Fruit fly (Drosophila melanogaster) whole organism: ENCODE results near the gene CG15337.

Experiments used
- CG8478 ChIP-seq: fragments of >200 bp; optimal IDR thresholded peaks from 2 replicates; lab custom pipeline; 2018; ENCODE audit warnings: inconsistent platforms
- Dll ChIP-seq: fragments of >200 bp; optimal IDR thresholded peaks from 2 replicates; lab custom pipeline; 2017
- EcR ChIP-seq, 2 experiments: fragments of >200 bp; optimal IDR thresholded peaks; 2 replicates each; lab custom pipeline; 2017; ENCODE audit warnings: missing biosample characterization in 2 of 2, missing genetic modification characterization in 2 of 2, missing genetic modification reagents in 2 of 2
- pan ChIP-seq: fragments of >200 bp; optimal IDR thresholded peaks from 2 replicates; lab custom pipeline; 2017
- psq ChIP-seq: fragments of >200 bp; optimal IDR thresholded peaks from 2 replicates; lab custom pipeline; 2017
- usp ChIP-seq: fragments of >200 bp; optimal IDR thresholded peaks from 2 replicates; lab custom pipeline; 2017; ENCODE audit warnings: missing biosample characterization, missing genetic modification characterization, mixed read lengths

Gene CG15337

dm6 chrX:8177030-8177349, 17.1 kb downstream of the CG15337 start, which contains the start of gene slpr:
Gene slpr, minus strand, starts transcription at chrX:8177185.
- TF ChIP-seq usp (no peak), EcR (GFP tag; optimal IDR thresholded peaks at IDR 0.05; lab: Kevin White, UChicago) (no peak), CG8478 (lab: Kevin White, UChicago) (no peak), Dll (no peak), pan (lab: Kevin White, UChicago) (no peak), psq (lab: Kevin White, UChicago) (no peak)

DNA sequence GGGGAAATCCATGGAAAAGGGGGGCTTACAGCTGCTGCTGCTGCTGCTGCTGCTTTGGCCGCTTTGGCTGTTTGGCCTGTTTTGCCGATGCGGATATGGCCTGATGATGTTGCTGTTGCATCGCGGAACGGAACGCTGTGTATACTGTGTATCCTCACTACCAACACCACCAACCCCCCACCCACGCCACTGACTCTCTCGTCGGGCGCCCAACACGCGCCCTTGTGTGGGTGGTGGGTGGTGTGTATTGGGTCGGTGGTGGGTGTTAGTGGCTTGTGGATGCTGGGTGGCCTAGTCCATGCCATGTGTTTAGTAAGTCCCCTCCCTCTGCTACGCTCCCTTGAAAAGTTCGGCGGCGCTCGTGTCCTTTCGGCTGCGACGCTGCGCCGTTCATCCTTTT, 17.9 kb downstream of the CG15337 start:
- no peak for TF ChIP-seq usp
- no peak for TF ChIP-seq Dll
- no peak for TF ChIP-seq pan (lab: Kevin White, UChicago)
- TF ChIP-seq EcR (GFP tag; optimal IDR thresholded peaks at IDR 0.05; lab: Kevin White, UChicago) = no peak
- TF ChIP-seq psq (lab: Kevin White, UChicago) = no peak
- no peak for TF ChIP-seq CG8478 (lab: Kevin White, UChicago)

dm6 chrX:8178165-8178955, 18.5 kb downstream of the CG15337 start, which contains the start of gene sdt:
Gene sdt, plus strand, starts transcription at chrX:8178549.
- TF ChIP-seq pan (lab: Kevin White, UChicago) = no peak
- TF ChIP-seq psq (lab: Kevin White, UChicago) = no peak
- no peak for TF ChIP-seq EcR (GFP tag; optimal IDR thresholded peaks at IDR 0.05; lab: Kevin White, UChicago)
- TF ChIP-seq usp = no peak
- no peak for TF ChIP-seq Dll
- no peak for TF ChIP-seq CG8478 (lab: Kevin White, UChicago)

DNA sequence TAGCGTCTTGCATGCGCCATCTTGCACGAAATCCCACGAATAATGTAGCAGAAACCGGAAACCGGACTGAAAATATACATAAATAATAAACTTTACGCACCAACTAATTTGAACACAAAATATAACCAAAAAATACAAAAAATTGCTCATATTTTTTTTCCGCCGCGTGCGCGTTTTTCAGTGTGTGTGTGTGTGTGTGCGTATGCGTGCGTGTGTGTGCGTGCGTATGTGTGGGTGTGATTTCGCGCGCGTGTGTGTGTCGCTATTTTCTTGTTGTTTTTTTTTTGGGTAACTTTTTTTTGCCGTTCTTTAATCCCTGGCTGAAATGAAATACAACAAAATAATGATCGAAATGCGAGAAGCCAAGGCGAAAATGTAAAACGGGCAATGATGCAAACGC, 19.1 kb downstream of the CG15337 start:
- TF ChIP-seq usp (no peak), CG8478 (lab: Kevin White, UChicago) (no peak), EcR (GFP tag; optimal IDR thresholded peaks at IDR 0.05; lab: Kevin White, UChicago) (no peak), pan (lab: Kevin White, UChicago) (no peak), psq (lab: Kevin White, UChicago) (no peak), Dll (no peak)

DNA sequence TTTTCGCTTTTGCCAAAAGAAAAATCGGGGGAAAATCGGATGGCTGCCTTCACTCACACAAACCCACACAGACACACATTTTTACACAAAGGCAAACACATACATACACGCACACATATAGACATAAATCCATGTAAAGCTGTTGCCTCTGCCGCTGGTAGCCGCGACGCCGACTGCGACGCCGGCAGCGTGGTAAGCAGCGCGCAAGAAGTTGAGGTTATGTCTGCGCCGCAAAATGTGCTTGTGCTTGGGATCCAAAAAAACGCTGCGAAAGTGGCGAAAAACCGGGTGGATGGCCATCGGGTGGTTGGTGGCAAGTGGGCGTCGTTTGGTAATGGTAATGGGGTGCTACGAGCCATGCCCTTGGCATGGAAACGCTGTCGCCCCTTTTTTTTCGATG, 20.0 kb downstream of the CG15337 start:
- TF ChIP-seq psq (lab: Kevin White, UChicago) (no peak), Dll (no peak), EcR (GFP tag; optimal IDR thresholded peaks at IDR 0.05; lab: Kevin White, UChicago) (no peak), pan (lab: Kevin White, UChicago) (no peak), CG8478 (lab: Kevin White, UChicago) (no peak), usp (no peak)

DNA sequence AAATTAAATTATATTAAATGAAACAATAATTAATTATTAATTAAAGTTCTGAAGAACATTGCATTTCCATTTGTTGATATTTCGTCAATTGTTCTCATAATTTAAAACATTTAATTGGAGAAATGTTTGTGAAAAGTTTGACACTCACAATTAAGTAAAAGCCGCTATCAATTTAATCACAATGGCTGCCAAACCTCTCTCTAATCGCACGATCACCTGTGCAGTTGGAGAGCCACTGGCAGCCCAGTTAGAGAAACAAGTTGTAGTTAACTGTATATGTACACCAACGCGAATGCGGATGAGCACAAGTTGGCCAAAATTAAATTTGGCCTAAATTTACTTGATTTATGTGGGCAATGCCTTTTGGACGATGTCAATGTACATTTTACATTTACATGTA, 32.3 kb downstream of the CG15337 start:
- TF ChIP-seq CG8478 (lab: Kevin White, UChicago) = no peak
- TF ChIP-seq psq (lab: Kevin White, UChicago) = no peak
- no peak for TF ChIP-seq usp
- TF ChIP-seq pan (lab: Kevin White, UChicago) = no peak

- TF ChIP-seq Dll (no peak), psq (lab: Kevin White, UChicago) (no peak), pan (lab: Kevin White, UChicago) (no peak), CG8478 (lab: Kevin White, UChicago) (no peak), usp (no peak), EcR (GFP tag; optimal IDR thresholded peaks at IDR 0.05; lab: Kevin White, UChicago) (no peak)
Measured at dm6 chrX:8193017-8193556, 33.2 kb downstream of the CG15337 start.

dm6 chrX:8194559-8194958, 34.7 kb downstream of the CG15337 start:
- TF ChIP-seq usp (no peak), Dll (no peak), psq (lab: Kevin White, UChicago) (no peak), EcR (GFP tag; optimal IDR thresholded peaks at IDR 0.05; lab: Kevin White, UChicago) (no peak), pan (lab: Kevin White, UChicago) (no peak)

dm6 chrX:8195449-8196156, 35.7 kb downstream of the CG15337 start:
- TF ChIP-seq usp = no peak
- TF ChIP-seq EcR (GFP tag; optimal IDR thresholded peaks at IDR 0.05; lab: Kevin White, UChicago) = no peak
- TF ChIP-seq CG8478 (lab: Kevin White, UChicago) = no peak
- no peak for TF ChIP-seq psq (lab: Kevin White, UChicago)
- no peak for TF ChIP-seq Dll

- TF ChIP-seq Dll = no peak
- TF ChIP-seq pan (lab: Kevin White, UChicago) = no peak
- TF ChIP-seq CG8478 (lab: Kevin White, UChicago) = no peak
- TF ChIP-seq psq (lab: Kevin White, UChicago) = no peak
- TF ChIP-seq EcR (GFP tag; optimal IDR thresholded peaks at IDR 0.05; lab: Kevin White, UChicago) = no peak
- no peak for TF ChIP-seq usp
Measured at dm6 chrX:8196157-8196526, 36.3 kb downstream of the CG15337 start.

DNA sequence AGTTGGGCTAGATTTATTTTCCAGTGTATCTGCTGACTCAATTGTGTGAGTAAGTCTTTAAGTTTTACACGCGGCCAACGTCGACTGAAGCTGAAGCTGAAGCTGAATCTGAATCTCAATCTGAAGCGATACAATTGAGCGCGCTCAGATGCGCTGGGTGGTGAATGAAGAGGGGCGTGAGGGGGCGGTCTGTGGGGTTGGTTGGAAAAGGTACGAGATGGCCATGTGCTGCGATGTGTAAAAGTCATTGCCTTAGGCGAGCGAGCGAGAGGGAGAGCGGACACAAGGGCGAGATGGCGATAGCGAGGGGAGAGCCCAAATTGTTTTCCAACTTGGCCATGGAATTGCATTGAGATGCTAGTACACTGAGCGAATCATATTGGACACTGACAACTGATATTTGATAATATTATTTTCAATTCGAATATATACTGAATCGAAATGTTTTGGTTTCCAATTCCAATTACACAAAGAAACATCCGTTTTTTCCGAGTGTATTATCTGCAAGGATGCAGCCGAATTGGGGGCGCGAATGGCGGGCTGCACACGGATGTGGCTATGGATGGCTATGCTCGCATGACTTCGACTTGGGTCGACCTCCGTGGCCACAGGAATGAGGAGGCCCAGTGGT, 36.9 kb downstream of the CG15337 start:
- TF ChIP-seq psq (lab: Kevin White, UChicago) = no peak
- TF ChIP-seq EcR (GFP tag; optimal IDR thresholded peaks at IDR 0.05; lab: Kevin White, UChicago) = peak in 1 of 2 experiments; percentile 55
